Fruit fly (Drosophila melanogaster) S2 (cell line): ENCODE results near the gene Npc2b.

Experiments
- CG8478 ChIP-seq: fragments of >200 bp; optimal IDR thresholded peaks from 2 replicates; lab custom pipeline; 2018
- CTCF ChIP-seq, 2 experiments: fragments of >200 bp; optimal IDR thresholded peaks; 2 replicates each; lab custom pipeline; 2018

Gene Npc2b

dm6 chr3R:14085555-14085954 lies 3.8 kb upstream of the Npc2b start:
- TF ChIP-seq CTCF (optimal IDR thresholded peaks at IDR 0.05; lab: Kevin White, UChicago) (no peak), CG8478 (lab: Kevin White, UChicago) (no peak)

dm6 chr3R:14088157-14088556 lies 1.2 kb upstream of the Npc2b start:
- TF ChIP-seq CG8478 (lab: Kevin White, UChicago) (no peak), CTCF (optimal IDR thresholded peaks at IDR 0.05; lab: Kevin White, UChicago) (no peak)

dm6 chr3R:14095428-14095827 lies 6.1 kb downstream of the Npc2b start:
- TF ChIP-seq CTCF (optimal IDR thresholded peaks at IDR 0.05; lab: Kevin White, UChicago): no peak
- TF ChIP-seq CG8478 (lab: Kevin White, UChicago): no peak

- TF ChIP-seq CG8478 (lab: Kevin White, UChicago) (no peak), CTCF (optimal IDR thresholded peaks at IDR 0.05; lab: Kevin White, UChicago) (no peak)
These were observed 6.6 kb downstream of the Npc2b start for dm6 chr3R:14095916-14096315.

- TF ChIP-seq CG8478 (lab: Kevin White, UChicago) (no peak), CTCF (optimal IDR thresholded peaks at IDR 0.05; lab: Kevin White, UChicago) (no peak)
These were observed 7.5 kb downstream of the Npc2b start, which contains the start of gene CCHa1 for dm6 chr3R:14096792-14097191. Gene CCHa1 (minus strand): TSS chr3R:14096835.

- no peak for TF ChIP-seq CTCF (optimal IDR thresholded peaks at IDR 0.05; lab: Kevin White, UChicago)
- TF ChIP-seq CG8478 (lab: Kevin White, UChicago): no peak
These were observed 8.7 kb downstream of the Npc2b start, which contains the start of gene CG9920 for dm6 chr3R:14097980-14098379. Gene CG9920 (minus strand): TSS chr3R:14098080.

dm6 chr3R:14098527-14099109 lies 9.3 kb downstream of the Npc2b start:
- TF ChIP-seq CTCF (optimal IDR thresholded peaks at IDR 0.05; lab: Kevin White, UChicago) (peak; percentile 74 to 79), CG8478 (lab: Kevin White, UChicago) (no peak)

dm6 chr3R:14100962-14101361 lies 11.6 kb downstream of the Npc2b start:
- TF ChIP-seq CG8478 (lab: Kevin White, UChicago) (no peak), CTCF (optimal IDR thresholded peaks at IDR 0.05; lab: Kevin White, UChicago) (no peak)

- no peak for TF ChIP-seq CG8478 (lab: Kevin White, UChicago)
- no peak for TF ChIP-seq CTCF (optimal IDR thresholded peaks at IDR 0.05; lab: Kevin White, UChicago)
These were observed 13.7 kb downstream of the Npc2b start, which contains the start of gene PK1-R for dm6 chr3R:14103022-14103421. Gene PK1-R (minus strand): TSS chr3R:14103122.

dm6 chr3R:14107597-14107996 lies 18.3 kb downstream of the Npc2b start:
- TF ChIP-seq CTCF (optimal IDR thresholded peaks at IDR 0.05; lab: Kevin White, UChicago): no peak
- no peak for TF ChIP-seq CG8478 (lab: Kevin White, UChicago)

dm6 chr3R:14108158-14108921 lies 19.0 kb downstream of the Npc2b start, which contains the start of gene CG12402:
Gene CG12402 (minus strand): TSS chr3R:14108321.
- TF ChIP-seq CTCF (optimal IDR thresholded peaks at IDR 0.05; lab: Kevin White, UChicago): no peak
- no peak for TF ChIP-seq CG8478 (lab: Kevin White, UChicago)

- TF ChIP-seq CG8478 (lab: Kevin White, UChicago) (no peak), CTCF (optimal IDR thresholded peaks at IDR 0.05; lab: Kevin White, UChicago) (no peak)
These were observed 19.8 kb downstream of the Npc2b start, which contains the start of gene Or88a for dm6 chr3R:14109145-14109544. Gene Or88a (plus strand): TSS chr3R:14109445.

dm6 chr3R:14112066-14112465 lies 22.7 kb downstream of the Npc2b start, which contains the start of gene CG14357:
Gene CG14357 (minus strand): TSS chr3R:14112166.
- TF ChIP-seq CTCF (optimal IDR thresholded peaks at IDR 0.05; lab: Kevin White, UChicago) (no peak), CG8478 (lab: Kevin White, UChicago) (no peak)

- TF ChIP-seq CTCF (optimal IDR thresholded peaks at IDR 0.05; lab: Kevin White, UChicago): no peak
- no peak for TF ChIP-seq CG8478 (lab: Kevin White, UChicago)
These were observed 26.8 kb downstream of the Npc2b start for dm6 chr3R:14116088-14116487.

dm6 chr3R:14118350-14118749 lies 29.0 kb downstream of the Npc2b start, which contains the start of gene Kif19A:
Gene Kif19A (minus strand): TSS chr3R:14118450.
- TF ChIP-seq CG8478 (lab: Kevin White, UChicago): no peak
- no peak for TF ChIP-seq CTCF (optimal IDR thresholded peaks at IDR 0.05; lab: Kevin White, UChicago)
